Worm (Caenorhabditis elegans): ENCODE data around the gene F17C8.3.

DNA sequence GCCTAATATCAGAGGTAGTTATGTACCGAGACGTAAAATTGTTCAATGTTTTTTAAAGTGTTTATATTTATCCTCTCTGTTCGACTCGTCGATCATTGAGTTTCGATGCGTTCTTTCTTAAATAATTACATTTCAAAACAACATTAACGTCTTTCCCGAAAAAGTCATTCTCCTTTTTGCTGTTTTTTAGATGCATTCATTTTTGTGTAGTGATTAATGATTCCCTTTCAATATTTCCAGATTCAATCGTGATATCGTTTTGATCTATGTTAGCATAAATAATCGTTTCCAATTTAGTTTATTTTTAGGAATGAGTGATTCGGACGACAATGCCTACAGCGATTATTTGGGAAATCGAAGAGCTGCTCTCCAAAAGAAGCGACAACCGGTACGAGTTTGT is 38.0 kb upstream of the F17C8.3 start, which contains the start of gene T04A8.8:
- no peak for TF ChIP-seq unc-39 (tag; optimal IDR thresholded peaks at IDR 0.05)
- TF ChIP-seq lsy-2 (tag; optimal IDR thresholded peaks at IDR 0.05), result no peak
- no peak for TF ChIP-seq nhr-76 (tag; optimal IDR thresholded peaks at IDR 0.05)

Data from whole organism, mixed stage, embryonic.